Worm (Caenorhabditis elegans) whole organism, mixed stage, embryonic: ENCODE measurements around the gene spsb-2.

Source experiments
- bed-3 ChIP-seq: fragments of 200-800 bp; sonication (Bioruptor generic); optimal IDR thresholded peaks from 3 replicates; lab custom pipeline; 2018; ENCODE audit warnings: mild to moderate bottlenecking, missing genetic modification characterization, moderate library complexity, missing compliant biosample characterization
- blmp-1 ChIP-seq: fragments of 150-350 bp; optimal IDR thresholded peaks from 2 replicates; lab custom pipeline; 2014; ENCODE audit warnings: missing biosample characterization, missing genetic modification characterization
- ceh-39 ChIP-seq: fragments of 150-350 bp; optimal IDR thresholded peaks from 2 replicates; lab custom pipeline; 2014; ENCODE audit warnings: missing biosample characterization, missing genetic modification characterization
- ceh-83 ChIP-seq: fragments of 200-800 bp; sonication (Bioruptor generic); optimal IDR thresholded peaks from 2 replicates; lab custom pipeline; 2018; ENCODE audit warnings: mild to moderate bottlenecking, missing genetic modification characterization, missing compliant biosample characterization
- ces-1 ChIP-seq: fragments of 150-350 bp; optimal IDR thresholded peaks from 2 replicates; lab custom pipeline; 2014; ENCODE audit warnings: missing biosample characterization, missing genetic modification reagents, missing genetic modification characterization
- cnd-1 ChIP-seq: fragments of 200-800 bp; sonication (Bioruptor generic); optimal IDR thresholded peaks from 2 replicates; lab custom pipeline; 2018; ENCODE audit warnings: mild to moderate bottlenecking, missing genetic modification characterization, missing compliant biosample characterization
- elt-1 ChIP-seq: sonication (generic microtip); optimal IDR thresholded peaks from 2 replicates; lab custom pipeline; 2017; ENCODE audit warnings: missing genetic modification characterization, mild to moderate bottlenecking, missing compliant biosample characterization, antibody characterized with exemption, moderate library complexity, borderline replicate concordance; ENCODE audit not compliant: insufficient read depth
- flh-1 ChIP-seq: fragments of 200-800 bp; sonication (Bioruptor generic); optimal IDR thresholded peaks from 2 replicates; lab custom pipeline; 2018; ENCODE audit warnings: mild to moderate bottlenecking, missing genetic modification characterization, moderate library complexity, missing compliant biosample characterization
- ham-2 ChIP-seq: fragments of 200-800 bp; sonication (Bioruptor generic); optimal IDR thresholded peaks from 2 replicates; lab custom pipeline; 2018; ENCODE audit warnings: mild to moderate bottlenecking, missing genetic modification characterization, missing compliant biosample characterization
- hlh-1 ChIP-seq: fragments of 150-350 bp; optimal IDR thresholded peaks from 2 replicates; lab custom pipeline; 2014; ENCODE audit warnings: missing biosample characterization, missing genetic modification reagents, missing genetic modification characterization
- lin-13 ChIP-seq: fragments of 150-350 bp; optimal IDR thresholded peaks from 2 replicates; lab custom pipeline; 2014; ENCODE audit warnings: missing biosample characterization, missing genetic modification characterization
- lin-32 ChIP-seq: fragments of 200-800 bp; sonication (Bioruptor generic); optimal IDR thresholded peaks from 2 replicates; lab custom pipeline; 2018; ENCODE audit warnings: mild to moderate bottlenecking, missing genetic modification characterization, missing compliant biosample characterization
- lsy-2 ChIP-seq: fragments of 150-350 bp; optimal IDR thresholded peaks from 2 replicates; lab custom pipeline; 2014; ENCODE audit warnings: missing biosample characterization, missing genetic modification characterization
- mab-5 ChIP-seq: fragments of 150-350 bp; optimal IDR thresholded peaks from 2 replicates; lab custom pipeline; 2014; ENCODE audit warnings: missing biosample characterization, missing genetic modification characterization
- mep-1 ChIP-seq: fragments of 150-350 bp; optimal IDR thresholded peaks from 2 replicates; lab custom pipeline; 2017; ENCODE audit warnings: missing biosample characterization, missing genetic modification reagents, missing genetic modification characterization, inconsistent platforms
- mls-2 ChIP-seq: sonication (generic microtip); optimal IDR thresholded peaks from 2 replicates; lab custom pipeline; 2016; ENCODE audit warnings: mild to moderate bottlenecking, missing genetic modification characterization, moderate library complexity, missing compliant biosample characterization
- nhr-12 ChIP-seq: fragments of 150-350 bp; optimal IDR thresholded peaks from 2 replicates; lab custom pipeline; 2014; ENCODE audit warnings: missing biosample characterization, missing genetic modification characterization
- nhr-2 ChIP-seq: fragments of 150-350 bp; optimal IDR thresholded peaks from 2 replicates; lab custom pipeline; 2014; ENCODE audit warnings: missing biosample characterization, missing genetic modification characterization
- nhr-237 ChIP-seq: fragments of 150-350 bp; optimal IDR thresholded peaks from 2 replicates; lab custom pipeline; 2014; ENCODE audit warnings: missing biosample characterization, missing genetic modification characterization
- nhr-28 ChIP-seq: fragments of 150-350 bp; optimal IDR thresholded peaks from 2 replicates; lab custom pipeline; 2014; ENCODE audit warnings: missing biosample characterization, missing genetic modification characterization
- nhr-76 ChIP-seq: sonication (generic microtip); optimal IDR thresholded peaks from 2 replicates; lab custom pipeline; 2017; ENCODE audit warnings: missing biosample characterization, missing genetic modification characterization
- pha-4 ChIP-seq: fragments of 150-350 bp; optimal IDR thresholded peaks from 2 replicates; lab custom pipeline; 2018; ENCODE audit warnings: missing biosample characterization, missing genetic modification reagents, missing genetic modification characterization
- sem-2 ChIP-seq: fragments of 200-800 bp; sonication (Bioruptor generic); optimal IDR thresholded peaks from 2 replicates; lab custom pipeline; 2018; ENCODE audit warnings: mild to moderate bottlenecking, missing genetic modification characterization, missing compliant biosample characterization
- snpc-4 ChIP-seq: fragments of 150-350 bp; optimal IDR thresholded peaks from 2 replicates; lab custom pipeline; 2014; ENCODE audit warnings: missing biosample characterization, missing genetic modification characterization
- sptf-1 ChIP-seq: sonication (generic microtip); optimal IDR thresholded peaks from 2 replicates; lab custom pipeline; 2017; ENCODE audit warnings: mild to moderate bottlenecking, missing genetic modification characterization, moderate library complexity, missing compliant biosample characterization
- tbx-8 ChIP-seq: fragments of 200-800 bp; sonication (Bioruptor generic); optimal IDR thresholded peaks from 2 replicates; lab custom pipeline; 2018; ENCODE audit warnings: mild to moderate bottlenecking, missing genetic modification characterization, moderate library complexity, missing compliant biosample characterization
- unc-120 ChIP-seq: sonication (generic microtip); optimal IDR thresholded peaks from 2 replicates; lab custom pipeline; 2017; ENCODE audit warnings: missing genetic modification characterization, missing compliant biosample characterization; ENCODE audit not compliant: poor library complexity, severe bottlenecking
- zip-8 ChIP-seq: fragments of 150-350 bp; optimal IDR thresholded peaks from 2 replicates; lab custom pipeline; 2014; ENCODE audit warnings: missing biosample characterization, missing genetic modification characterization
- ztf-11 ChIP-seq: fragments of 150-350 bp; optimal IDR thresholded peaks from 2 replicates; lab custom pipeline; 2014; ENCODE audit warnings: missing biosample characterization, missing genetic modification characterization

The spsb-2 gene

ce11 chrII:15219033-15219432 is 11.1 kb upstream of the spsb-2 start:
- TF ChIP-seq ceh-39 (no peak), pha-4 (tag; lab: Kevin White, UChicago) (peak; percentile 67)

- TF ChIP-seq elt-1: no peak
- TF ChIP-seq, all 35 proteins: peak for 0
Measured at ce11 chrII:15220116-15220515, 10.0 kb upstream of the spsb-2 start.

- TF ChIP-seq nhr-76 (tag; lab: Kevin White, UChicago) (no peak), lin-32 (no peak), sem-2 (GFP tag; lab: Kevin White, UChicago) (peak; percentile 12), elt-1 (no peak), sptf-1 (no peak), nhr-28 (tag; lab: Kevin White, UChicago) (no peak)
Measured at ce11 chrII:15226186-15226585, 4.0 kb upstream of the spsb-2 start.

- TF ChIP-seq elt-1 (no peak), nhr-12 (tag; lab: Kevin White, UChicago) (no peak), nhr-76 (tag; lab: Kevin White, UChicago) (no peak), blmp-1 (tag; lab: Kevin White, UChicago) (no peak), snpc-4 (no peak), ces-1 (GFP tag; lab: Kevin White, UChicago) (no peak), nhr-2 (no peak)
Measured at ce11 chrII:15226805-15227204, 3.3 kb upstream of the spsb-2 start.

- no peak for TF ChIP-seq ces-1 (GFP tag; lab: Kevin White, UChicago)
- no peak for TF ChIP-seq blmp-1 (tag; lab: Kevin White, UChicago)
- no peak for TF ChIP-seq hlh-1
- TF ChIP-seq flh-1 (GFP tag; lab: Kevin White, UChicago): no peak
- TF ChIP-seq ztf-11: no peak
- TF ChIP-seq sptf-1: no peak
- no peak for TF ChIP-seq unc-120 (tag; lab: Kevin White, UChicago)
- no peak for TF ChIP-seq ham-2 (GFP tag; lab: Kevin White, UChicago)
- no peak for TF ChIP-seq nhr-28 (tag; lab: Kevin White, UChicago)
- TF ChIP-seq nhr-76 (tag; lab: Kevin White, UChicago): no peak
- TF ChIP-seq cnd-1 (tag; lab: Kevin White, UChicago): no peak
- no peak for TF ChIP-seq elt-1
- TF ChIP-seq mep-1 (tag; lab: Kevin White, UChicago): no peak
- TF ChIP-seq ceh-83 (GFP tag; lab: Kevin White, UChicago): no peak
- no peak for TF ChIP-seq tbx-8 (GFP tag; lab: Kevin White, UChicago)
- no peak for TF ChIP-seq mab-5 (tag; lab: Kevin White, UChicago)
- TF ChIP-seq nhr-2: no peak
- TF ChIP-seq nhr-237 (tag; lab: Kevin White, UChicago): no peak
- no peak for TF ChIP-seq zip-8 (tag; lab: Kevin White, UChicago)
Measured at ce11 chrII:15228005-15228404, 2.1 kb upstream of the spsb-2 start.

ce11 chrII:15232705-15233104 is 2.6 kb downstream of the spsb-2 start, which contains the start of gene Y46E12BL.2:
Gene Y46E12BL.2, plus strand, starts transcription at chrII:15232947.
- TF ChIP-seq snpc-4: no peak
- TF ChIP-seq elt-1: no peak
- TF ChIP-seq mls-2 (tag; lab: Kevin White, UChicago): peak; percentile 41
- peak; percentile 75 for TF ChIP-seq nhr-237 (tag; lab: Kevin White, UChicago)
- peak; percentile 3 for TF ChIP-seq nhr-2
- peak; percentile 16 for TF ChIP-seq ceh-39
- TF ChIP-seq ces-1 (GFP tag; lab: Kevin White, UChicago): peak; percentile 50
- TF ChIP-seq nhr-12 (tag; lab: Kevin White, UChicago): no peak
- TF ChIP-seq lsy-2: peak; percentile 64
- TF ChIP-seq lin-13: peak; percentile 71
- peak; percentile 55 for TF ChIP-seq sptf-1
- TF ChIP-seq mep-1 (tag; lab: Kevin White, UChicago): peak; percentile 67
- TF ChIP-seq bed-3: no peak
- no peak for TF ChIP-seq unc-120 (tag; lab: Kevin White, UChicago)

ce11 chrII:15233219-15233618 is 3.1 kb downstream of the spsb-2 start:
- TF ChIP-seq mls-2 (tag; lab: Kevin White, UChicago) (no peak), nhr-28 (tag; lab: Kevin White, UChicago) (no peak)
